Fruit fly (Drosophila melanogaster): ENCODE data around the gene MED14.

The MED14 gene

dm6 chr3L:644111-644718 lies 51.2 kb downstream of the MED14 start (continued):
- TF ChIP-seq dsf (GFP tag; optimal IDR thresholded peaks at IDR 0.05; ENCODE audit: borderline replicate concordance), result no peak

dm6 chr3L:645426-646036 lies 52.5 kb downstream of the MED14 start:
- TF ChIP-seq psq (GFP tag; optimal IDR thresholded peaks at IDR 0.05), result no peak
- no peak for TF ChIP-seq Hr83 (GFP tag; optimal IDR thresholded peaks at IDR 0.05; ENCODE audit: poor library complexity, severe bottlenecking)
- TF ChIP-seq CG9705 (GFP tag; optimal IDR thresholded peaks at IDR 0.05), result no peak
- TF ChIP-seq h (GFP tag; optimal IDR thresholded peaks at IDR 0.05), result no peak
- TF ChIP-seq Vsx2 (GFP tag; optimal IDR thresholded peaks at IDR 0.05; ENCODE audit: partially characterized antibody), result no peak
- TF ChIP-seq Abd-B (GFP tag; optimal IDR thresholded peaks at IDR 0.05), result no peak
- no peak for TF ChIP-seq br (GFP tag; optimal IDR thresholded peaks at IDR 0.05)
- TF ChIP-seq N (GFP tag; optimal IDR thresholded peaks at IDR 0.05), result no peak
- TF ChIP-seq Sp1 (GFP tag; optimal IDR thresholded peaks at IDR 0.05), result no peak
- TF ChIP-seq Mio (GFP tag; optimal IDR thresholded peaks at IDR 0.05), result no peak
- no peak for TF ChIP-seq usp (GFP tag; optimal IDR thresholded peaks at IDR 0.05)
- TF ChIP-seq dsf (GFP tag; optimal IDR thresholded peaks at IDR 0.05; ENCODE audit: borderline replicate concordance), result no peak
- TF ChIP-seq Myc (optimal IDR thresholded peaks at IDR 0.05), result no peak
- no peak for TF ChIP-seq ey (GFP tag; optimal IDR thresholded peaks at IDR 0.05)
- TF ChIP-seq Hr78 (GFP tag; optimal IDR thresholded peaks at IDR 0.05), result no peak
- no peak for TF ChIP-seq Dfd (GFP tag; optimal IDR thresholded peaks at IDR 0.05)
- TF ChIP-seq jim (GFP tag; optimal IDR thresholded peaks at IDR 0.05), result no peak
- no peak for TF ChIP-seq Rel (GFP tag; optimal IDR thresholded peaks at IDR 0.05)
- TF ChIP-seq Rel (tag; optimal IDR thresholded peaks at IDR 0.05), result no peak
- TF ChIP-seq sage (GFP tag; optimal IDR thresholded peaks at IDR 0.05), result no peak

DNA sequence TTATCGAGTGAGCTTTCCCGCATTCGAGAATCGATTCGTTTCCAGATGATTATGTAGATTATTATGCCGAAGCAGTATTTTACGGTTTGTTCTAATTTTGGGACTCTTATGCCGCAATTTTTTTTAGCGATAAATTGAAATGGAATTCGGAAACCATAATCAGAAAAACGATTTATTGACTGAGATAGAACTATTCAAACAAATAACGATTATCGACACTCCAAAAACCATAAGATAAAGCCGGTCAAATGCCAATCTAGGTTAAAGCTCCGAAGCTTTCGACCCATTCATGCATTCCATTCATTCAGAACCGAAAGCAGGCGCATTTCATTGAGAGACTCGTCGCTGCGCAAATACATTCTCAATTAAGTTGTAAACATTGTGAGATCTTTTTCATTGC lies 54.5 kb downstream of the MED14 start:
- TF ChIP-seq pan (optimal IDR thresholded peaks at IDR 0.05) (no peak), Abd-B (GFP tag; optimal IDR thresholded peaks at IDR 0.05) (no peak), Hr83 (GFP tag; optimal IDR thresholded peaks at IDR 0.05; ENCODE audit: poor library complexity, severe bottlenecking) (no peak), rgr (GFP tag; optimal IDR thresholded peaks at IDR 0.05) (no peak), Myc (optimal IDR thresholded peaks at IDR 0.05) (no peak), lola (GFP tag; optimal IDR thresholded peaks at IDR 0.05) (no peak), fru (GFP tag; optimal IDR thresholded peaks at IDR 0.05) (no peak), ey (GFP tag; optimal IDR thresholded peaks at IDR 0.05) (no peak), Sp1 (GFP tag; optimal IDR thresholded peaks at IDR 0.05) (no peak), usp (GFP tag; optimal IDR thresholded peaks at IDR 0.05) (no peak), CG32264 (GFP tag; optimal IDR thresholded peaks at IDR 0.05) (no peak), HLH106 (tag; optimal IDR thresholded peaks at IDR 0.05) (no peak), Hnf4 (GFP tag; optimal IDR thresholded peaks at IDR 0.05) (no peak), dsf (GFP tag; optimal IDR thresholded peaks at IDR 0.05; ENCODE audit: borderline replicate concordance) (no peak)

DNA sequence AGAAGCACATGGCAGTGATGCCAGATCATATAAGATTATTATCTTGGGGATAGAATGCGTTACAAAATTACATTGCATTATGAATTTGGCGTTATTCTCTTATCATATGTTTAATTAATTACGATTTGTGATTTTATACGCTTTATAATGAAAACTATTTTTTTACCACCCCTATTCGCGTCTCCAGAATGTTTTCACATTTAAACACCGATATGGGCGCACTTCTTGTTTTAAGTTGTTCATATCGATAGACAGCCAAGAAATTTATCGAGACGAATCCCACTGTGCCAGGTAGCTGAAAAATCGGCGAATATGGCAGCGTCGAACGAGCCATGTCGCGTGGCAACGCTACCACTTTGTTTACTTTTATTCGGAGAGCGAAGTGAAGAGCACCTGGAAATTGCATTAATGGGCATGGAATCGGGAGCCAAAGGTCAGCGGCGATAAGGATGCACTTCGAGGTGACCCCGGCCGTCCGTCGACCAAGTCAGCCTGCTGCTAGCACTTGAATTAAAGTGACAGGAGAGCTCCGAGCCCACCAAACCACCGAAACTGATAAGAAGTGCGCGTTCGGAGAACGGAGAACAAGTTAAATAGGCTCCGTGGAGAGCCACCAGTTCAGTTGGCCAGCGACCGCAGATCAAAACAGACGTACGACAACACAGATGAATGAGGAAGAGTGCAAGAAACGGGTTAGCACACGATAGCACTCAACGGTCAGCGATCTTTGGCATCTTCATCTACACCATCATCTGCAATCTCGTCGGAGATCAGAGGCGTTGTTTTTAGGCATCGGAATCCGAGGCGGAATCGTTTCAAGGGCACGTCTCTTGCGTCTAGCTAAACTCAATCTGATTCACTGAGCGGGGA lies 55.3 kb downstream of the MED14 start, which contains the start of gene Gale:
Gale (plus strand) TSS at position 401 of the 870 bp plus-strand sequence.
- TF ChIP-seq fru (GFP tag; optimal IDR thresholded peaks at IDR 0.05), result no peak
- TF ChIP-seq Hr83 (GFP tag; optimal IDR thresholded peaks at IDR 0.05; ENCODE audit: poor library complexity, severe bottlenecking), result peak; percentile 28
- TF ChIP-seq tai (GFP tag; optimal IDR thresholded peaks at IDR 0.05), result no peak
- TF ChIP-seq CrebA (GFP tag; optimal IDR thresholded peaks at IDR 0.05; ENCODE audit: borderline replicate concordance), result no peak
- TF ChIP-seq Vsx2 (GFP tag; optimal IDR thresholded peaks at IDR 0.05; ENCODE audit: partially characterized antibody), result no peak
- no peak for TF ChIP-seq N (GFP tag; optimal IDR thresholded peaks at IDR 0.05)
- no peak for TF ChIP-seq CG32264 (GFP tag; optimal IDR thresholded peaks at IDR 0.05)
- peak; percentile 68 for TF ChIP-seq Dif (GFP tag; optimal IDR thresholded peaks at IDR 0.05; ENCODE audit: partially characterized antibody)
- TF ChIP-seq ey (GFP tag; optimal IDR thresholded peaks at IDR 0.05), result no peak
- TF ChIP-seq GATAd (GFP tag; optimal IDR thresholded peaks at IDR 0.05), result no peak
- TF ChIP-seq Rel (GFP tag; optimal IDR thresholded peaks at IDR 0.05), result no peak
- peak; percentile 93 for TF ChIP-seq Rel (tag; optimal IDR thresholded peaks at IDR 0.05)
- no peak for TF ChIP-seq lola (GFP tag; optimal IDR thresholded peaks at IDR 0.05)
- peak; percentile 25 for TF ChIP-seq Myc (optimal IDR thresholded peaks at IDR 0.05)
